Fruit fly (Drosophila melanogaster): Measurements from ENCODE around the gene CG11251.

The CG11251 gene

DNA sequence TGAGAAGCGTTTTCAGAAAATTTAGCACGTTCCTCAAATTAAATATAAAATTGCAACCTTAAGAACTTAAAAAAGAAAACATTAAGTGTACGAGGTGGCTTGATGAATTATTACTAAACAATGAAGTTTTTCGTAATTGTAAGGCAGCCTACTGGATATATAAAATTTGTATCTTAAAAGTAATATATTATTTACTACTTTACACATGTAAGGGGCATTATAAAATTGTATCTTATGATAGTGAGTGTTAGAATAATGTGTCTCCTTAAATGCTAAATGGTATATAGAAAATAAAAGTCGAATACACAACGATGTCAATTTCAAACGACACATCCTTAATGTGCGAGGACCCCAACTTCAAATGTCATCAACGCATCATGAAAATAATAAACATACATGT lies at the start of gene CG11251:
CG11251 (minus strand) TSS at position 101 of the 400 bp plus-strand sequence.
- no peak for TF ChIP-seq CG31627 (GFP tag; optimal IDR thresholded peaks at IDR 0.05)
- no peak for TF ChIP-seq Hr38 (GFP tag; optimal IDR thresholded peaks at IDR 0.05)
- no peak for TF ChIP-seq CG16779 (tag; optimal IDR thresholded peaks at IDR 0.05)
- no peak for TF ChIP-seq Met (GFP tag; optimal IDR thresholded peaks at IDR 0.05)

DNA sequence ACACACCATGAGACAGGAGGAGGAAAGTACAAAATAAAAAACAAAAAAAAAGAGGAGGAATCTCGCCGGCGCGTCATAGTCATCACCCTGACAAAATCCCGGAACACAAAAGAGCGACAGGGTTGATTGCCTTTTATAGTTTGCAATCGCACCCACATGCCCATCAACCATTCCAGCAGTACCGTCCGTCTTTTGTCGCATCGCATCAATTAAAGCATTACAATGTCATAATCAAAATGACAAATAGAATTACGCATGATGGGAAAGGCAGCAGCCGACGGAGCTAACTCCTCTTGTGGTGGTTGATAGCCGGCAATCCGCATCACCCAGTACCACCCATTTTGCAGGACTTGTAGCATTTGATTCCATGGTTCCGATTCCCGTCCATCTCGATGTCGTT lies 47.6 kb upstream of the CG11251 start:
- TF ChIP-seq net (GFP tag; optimal IDR thresholded peaks at IDR 0.05) (no peak), CG7368 (GFP tag; optimal IDR thresholded peaks at IDR 0.05) (no peak), CG34406 (GFP tag; optimal IDR thresholded peaks at IDR 0.05) (no peak), CG15336 (GFP tag; IDR thresholded peaks at IDR 0.05) (no peak), cyc (GFP tag; optimal IDR thresholded peaks at IDR 0.05) (no peak), Hr4 (GFP tag; optimal IDR thresholded peaks at IDR 0.05) (no peak), salr (GFP tag; optimal IDR thresholded peaks at IDR 0.05) (no peak), Hr39 (GFP tag; optimal IDR thresholded peaks at IDR 0.05) (no peak), acj6 (GFP tag; optimal IDR thresholded peaks at IDR 0.05) (no peak), CG6276 (GFP tag; optimal IDR thresholded peaks at IDR 0.05) (no peak), Eip78C (GFP tag) (no peak), OdsH (GFP tag; optimal IDR thresholded peaks at IDR 0.05) (no peak), CG6854 (GFP tag; optimal IDR thresholded peaks at IDR 0.05) (no peak), Ets96B (tag; optimal IDR thresholded peaks at IDR 0.05) (no peak)

DNA sequence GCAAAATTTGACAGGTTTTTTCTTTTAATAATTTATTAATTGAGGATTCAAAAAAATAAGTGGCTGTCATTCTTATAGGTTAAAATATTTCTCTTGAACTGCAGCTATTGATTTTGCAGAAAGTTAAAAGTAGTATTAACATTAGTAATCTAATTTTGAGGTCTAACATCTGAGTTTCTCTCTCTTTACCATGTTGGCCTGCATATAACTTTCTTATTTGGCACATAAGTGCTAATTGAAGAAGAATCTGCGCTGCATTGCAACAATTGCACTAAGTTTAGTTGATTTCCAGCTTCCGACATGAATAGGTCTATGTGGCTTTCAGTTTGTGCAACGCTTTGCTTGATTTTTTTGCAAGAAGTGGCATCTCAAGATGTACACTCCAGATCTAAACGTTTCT lies 46.2 kb upstream of the CG11251 start, which contains the start of gene CG33262:
CG33262 (plus strand) TSS at position 301 of the 400 bp plus-strand sequence.
- TF ChIP-seq spab (GFP tag; optimal IDR thresholded peaks at IDR 0.05) = no peak
- TF ChIP-seq CG10631 (GFP tag; optimal IDR thresholded peaks at IDR 0.05) = no peak
- no peak for TF ChIP-seq Hr4 (GFP tag; optimal IDR thresholded peaks at IDR 0.05)
- no peak for TF ChIP-seq net (GFP tag; optimal IDR thresholded peaks at IDR 0.05)
- no peak for TF ChIP-seq Smox (GFP tag; optimal IDR thresholded peaks at IDR 0.05)
- no peak for TF ChIP-seq svp (GFP tag)
- TF ChIP-seq CG32006 (GFP tag; optimal IDR thresholded peaks at IDR 0.05) = no peak
- TF ChIP-seq Ets21C (GFP tag; optimal IDR thresholded peaks at IDR 0.05) = no peak
- no peak for TF ChIP-seq esn (GFP tag; optimal IDR thresholded peaks at IDR 0.05)
- TF ChIP-seq CG6808 (GFP tag; optimal IDR thresholded peaks at IDR 0.05) = no peak
- no peak for TF ChIP-seq fd85E (GFP tag; optimal IDR thresholded peaks at IDR 0.05)

DNA sequence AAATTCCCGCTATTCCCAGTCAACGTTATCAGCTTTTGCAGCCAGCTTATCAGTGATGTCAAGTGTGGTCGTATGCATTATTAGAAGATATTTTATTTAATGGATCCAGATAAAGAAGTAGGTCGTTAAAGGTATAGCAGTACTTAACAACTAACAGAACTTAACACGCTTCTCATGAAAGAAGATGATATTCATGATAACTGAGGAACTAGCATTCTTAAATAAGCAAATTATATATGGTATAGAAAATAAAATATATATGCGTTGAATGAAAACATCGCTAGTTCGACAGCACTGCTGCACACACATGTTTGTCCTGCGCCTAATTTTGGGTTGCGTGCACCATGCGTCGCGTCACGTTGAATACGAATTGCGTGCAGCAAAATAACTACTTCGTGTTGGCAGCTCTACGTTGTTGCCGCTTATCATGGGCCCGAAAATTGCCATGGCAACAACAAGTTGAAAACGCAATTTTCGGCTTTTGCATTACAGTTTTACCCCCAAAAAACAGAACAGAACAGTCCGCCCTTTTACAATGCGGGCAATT lies 45.7 kb upstream of the CG11251 start:
- TF ChIP-seq topi (GFP tag; optimal IDR thresholded peaks at IDR 0.05) (no peak), Hr38 (GFP tag; optimal IDR thresholded peaks at IDR 0.05) (no peak), CG1621 (tag; optimal IDR thresholded peaks at IDR 0.05) (no peak), ss (GFP tag; optimal IDR thresholded peaks at IDR 0.05) (peak; percentile 13 to 93), Hr39 (GFP tag; optimal IDR thresholded peaks at IDR 0.05) (no peak), CG9139 (GFP tag; optimal IDR thresholded peaks at IDR 0.05) (no peak), CG31627 (GFP tag; optimal IDR thresholded peaks at IDR 0.05) (no peak), net (GFP tag; optimal IDR thresholded peaks at IDR 0.05) (no peak), svp (GFP tag) (peak; percentile 16), CG6854 (GFP tag; optimal IDR thresholded peaks at IDR 0.05) (no peak), CG10669 (GFP tag; optimal IDR thresholded peaks at IDR 0.05) (no peak)

DNA sequence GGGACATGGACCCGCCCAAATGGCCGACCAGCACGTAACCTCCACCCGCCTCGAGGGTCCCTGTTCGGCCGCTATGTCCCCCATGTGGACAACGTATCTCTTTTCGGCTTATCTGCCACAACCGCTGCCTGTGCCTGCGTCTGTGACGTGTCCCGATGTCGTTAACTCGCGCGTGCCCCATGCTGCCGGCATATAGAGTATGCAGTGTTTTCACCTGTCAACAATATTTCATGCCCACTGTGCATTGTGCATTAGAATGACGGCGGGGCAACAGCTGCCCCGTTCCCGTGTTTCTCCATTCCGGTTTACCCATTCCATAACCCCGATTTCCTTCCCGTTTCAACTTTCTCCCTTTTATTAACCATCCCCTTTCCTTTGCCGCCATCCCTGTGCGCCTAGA lies 45.1 kb upstream of the CG11251 start:
- TF ChIP-seq CG8632 (GFP tag; optimal IDR thresholded peaks at IDR 0.05) = no peak

DNA sequence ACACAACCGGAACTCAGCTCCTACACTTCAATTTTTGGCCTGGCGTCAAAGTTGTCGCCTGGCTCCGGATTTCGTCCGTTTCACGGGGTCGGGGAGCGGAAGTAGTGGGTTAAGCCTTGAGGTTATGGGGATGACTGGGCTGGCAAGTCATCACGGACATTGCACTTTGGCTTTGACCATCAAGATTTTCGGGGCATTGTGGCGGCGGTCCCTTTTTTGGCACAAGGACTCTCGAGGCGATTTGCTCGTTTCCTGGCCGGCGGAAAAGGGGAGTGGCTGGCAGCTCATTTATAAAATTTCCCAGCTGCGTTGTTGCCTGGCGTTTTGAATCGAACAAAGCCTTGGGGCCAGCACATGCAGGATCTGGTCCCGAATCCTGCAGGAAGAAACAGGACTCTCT lies 43.4 kb upstream of the CG11251 start:
- TF ChIP-seq CG8119 (GFP tag; IDR thresholded peaks at IDR 0.05) = no peak
- no peak for TF ChIP-seq CG4318 (GFP tag; optimal IDR thresholded peaks at IDR 0.05)
- no peak for TF ChIP-seq CG32006 (GFP tag; optimal IDR thresholded peaks at IDR 0.05)
- TF ChIP-seq Eip93F (GFP tag; optimal IDR thresholded peaks at IDR 0.05) = no peak
- TF ChIP-seq fd59A (GFP tag; optimal IDR thresholded peaks at IDR 0.05) = no peak
- no peak for TF ChIP-seq CG31627 (GFP tag; optimal IDR thresholded peaks at IDR 0.05)
- TF ChIP-seq CG10631 (GFP tag; optimal IDR thresholded peaks at IDR 0.05) = no peak
- no peak for TF ChIP-seq Hr38 (GFP tag; optimal IDR thresholded peaks at IDR 0.05)
- no peak for TF ChIP-seq spab (GFP tag; optimal IDR thresholded peaks at IDR 0.05)
- TF ChIP-seq CG15336 (GFP tag; IDR thresholded peaks at IDR 0.05) = no peak
- no peak for TF ChIP-seq Hr39 (GFP tag; optimal IDR thresholded peaks at IDR 0.05)
- no peak for TF ChIP-seq CG1621 (tag; optimal IDR thresholded peaks at IDR 0.05)
- TF ChIP-seq CG11762 (GFP tag; optimal IDR thresholded peaks at IDR 0.05; ENCODE audit: insufficient read depth) = no peak
